Fruit fly (Drosophila melanogaster) whole organism, embryonic: Measurements from ENCODE around the gene CG33543.

Experiments
- ATbp ChIP-seq: fragments of 200-800 bp; sonication (Bioruptor generic); optimal IDR thresholded peaks from 2 replicates; lab custom pipeline; 2017; ENCODE audit warnings: missing biosample characterization, mild to moderate bottlenecking, missing genetic modification characterization, missing genetic modification reagents
- Adf1 ChIP-seq: fragments of 200-800 bp; sonication (Bioruptor generic); IDR thresholded peaks from 2 replicates; pipeline ENCODE4 v1.3.6; 2022; ENCODE audit warnings: missing biosample characterization, missing genetic modification characterization
- Atf3 ChIP-seq: fragments of 200-800 bp; sonication (Bioruptor generic); optimal IDR thresholded peaks from 3 replicates; lab custom pipeline; 2016; ENCODE audit warnings: missing biosample characterization, missing genetic modification characterization
- CG10147 ChIP-seq: fragments of 200-800 bp; sonication (Bioruptor generic); optimal IDR thresholded peaks from 2 replicates; lab custom pipeline; 2019; ENCODE audit warnings: missing biosample characterization, mild to moderate bottlenecking, missing genetic modification characterization, moderate library complexity
- CG15011 ChIP-seq: fragments of 200-800 bp; sonication (Bioruptor generic); optimal IDR thresholded peaks from 3 replicates; lab custom pipeline; 2018; ENCODE audit warnings: missing biosample characterization, mild to moderate bottlenecking, missing genetic modification characterization
- CG17568 ChIP-seq: fragments of 200-800 bp; sonication (Bioruptor generic); optimal IDR thresholded peaks from 2 replicates; lab custom pipeline; 2018; ENCODE audit warnings: missing biosample characterization, mild to moderate bottlenecking, missing genetic modification characterization, moderate library complexity
- CG2889 ChIP-seq: fragments of 200-800 bp; sonication (Bioruptor generic); IDR thresholded peaks from 3 replicates; pipeline ENCODE4 v1.3.6; 2022; ENCODE audit warnings: missing biosample characterization, missing genetic modification characterization
- CG30403 ChIP-seq: fragments of 200-800 bp; sonication (Bioruptor generic); optimal IDR thresholded peaks from 3 replicates; lab custom pipeline; 2016; ENCODE audit warnings: missing biosample characterization, missing genetic modification characterization
- CG3838 ChIP-seq: fragments of 200-800 bp; sonication (Bioruptor generic); optimal IDR thresholded peaks from 3 replicates; lab custom pipeline; 2016; ENCODE audit warnings: missing biosample characterization, missing genetic modification characterization
- CG4424 ChIP-seq: fragments of 200-800 bp; sonication (Bioruptor generic); optimal IDR thresholded peaks from 3 replicates; lab custom pipeline; 2016; ENCODE audit warnings: missing biosample characterization, missing genetic modification characterization
- CG5953 ChIP-seq: fragments of 200-800 bp; sonication (Bioruptor generic); IDR thresholded peaks from 2 replicates; pipeline ENCODE4 v1.3.6; 2022; ENCODE audit warnings: missing biosample characterization, missing genetic modification characterization
- CG7745 ChIP-seq: fragments of 200-800 bp; sonication (Bioruptor generic); optimal IDR thresholded peaks from 2 replicates; lab custom pipeline; 2018; ENCODE audit warnings: missing biosample characterization, mild to moderate bottlenecking, missing genetic modification characterization, moderate library complexity
- CG9932 ChIP-seq: fragments of 200-800 bp; sonication (Bioruptor generic); IDR thresholded peaks from 2 replicates; pipeline ENCODE4 v1.3.6; 2022; ENCODE audit warnings: missing biosample characterization, missing genetic modification characterization
- CHES-1-like ChIP-seq: fragments of 200-800 bp; sonication (Bioruptor generic); optimal IDR thresholded peaks from 2 replicates; lab custom pipeline; 2016; ENCODE audit warnings: missing biosample characterization, missing genetic modification characterization
- D19B ChIP-seq: fragments of 200-800 bp; sonication (Bioruptor generic); optimal IDR thresholded peaks from 2 replicates; lab custom pipeline; 2017; ENCODE audit warnings: missing biosample characterization, mild to moderate bottlenecking, missing genetic modification characterization
- Dip2 ChIP-seq: fragments of 200-800 bp; sonication (Bioruptor generic); IDR thresholded peaks from 2 replicates; pipeline ENCODE4 v1.3.6; 2022; ENCODE audit warnings: missing biosample characterization, missing genetic modification characterization
- Dll ChIP-seq: fragments of 200-800 bp; sonication (Bioruptor generic); IDR thresholded peaks from 4 replicates; pipeline ENCODE4 v1.3.6; 2022; ENCODE audit warnings: missing biosample characterization, missing genetic modification characterization; ENCODE audit not compliant: partially characterized antibody
- Dref ChIP-seq: fragments of 200-800 bp; sonication (Bioruptor generic); IDR thresholded peaks from 2 replicates; pipeline ENCODE4 v1.3.6; 2022; ENCODE audit warnings: missing biosample characterization, missing genetic modification characterization
- Drgx ChIP-seq: fragments of 200-800 bp; sonication (Bioruptor generic); IDR thresholded peaks from 2 replicates; pipeline ENCODE4 v1.3.6; 2022; ENCODE audit warnings: missing biosample characterization, missing genetic modification characterization
- HLH54F ChIP-seq: fragments of 200-800 bp; sonication (Bioruptor generic); optimal IDR thresholded peaks from 3 replicates; lab custom pipeline; 2016; ENCODE audit warnings: missing biosample characterization, missing genetic modification characterization
- HmgZ ChIP-seq: fragments of 200-800 bp; sonication (Bioruptor generic); optimal IDR thresholded peaks from 2 replicates; lab custom pipeline; 2018; ENCODE audit warnings: missing biosample characterization, mild to moderate bottlenecking, missing genetic modification characterization
- Hmr ChIP-seq: fragments of 200-800 bp; sonication (Bioruptor generic); optimal IDR thresholded peaks from 3 replicates; lab custom pipeline; 2017; ENCODE audit warnings: mild to moderate bottlenecking, missing biosample characterization, missing genetic modification reagents, missing genetic modification characterization
- Hr39 ChIP-seq: fragments of >200 bp; optimal IDR thresholded peaks from 2 replicates; lab custom pipeline; 2017
- Hr51 ChIP-seq, 2 experiments: fragments of 200-800 bp; sonication (Bioruptor generic); optimal IDR thresholded peaks; 2 replicates in 1 of 2; 3 replicates in 1 of 2; lab custom pipeline; 2016 to 2018; ENCODE audit warnings: missing biosample characterization in 2 of 2, missing genetic modification characterization in 2 of 2, mild to moderate bottlenecking in 1 of 2, moderate library complexity in 1 of 2
- NC2α ChIP-seq: fragments of 200-800 bp; sonication (Bioruptor generic); optimal IDR thresholded peaks from 2 replicates; lab custom pipeline; 2016; ENCODE audit warnings: missing biosample characterization, missing genetic modification characterization
- Nf-YB ChIP-seq: fragments of 200-800 bp; sonication (Bioruptor generic); optimal IDR thresholded peaks from 3 replicates; lab custom pipeline; 2019; ENCODE audit warnings: missing biosample characterization, mild to moderate bottlenecking, missing genetic modification characterization, moderate library complexity
- Ravus ChIP-seq: fragments of 200-800 bp; sonication (Bioruptor generic); IDR thresholded peaks from 2 replicates; pipeline ENCODE4 v1.3.6; 2022; ENCODE audit warnings: missing biosample characterization, missing genetic modification characterization
- Sox100B ChIP-seq: fragments of 200-800 bp; sonication (Bioruptor generic); optimal IDR thresholded peaks from 3 replicates; lab custom pipeline; 2018; ENCODE audit warnings: missing biosample characterization, mild to moderate bottlenecking, missing genetic modification characterization
- Sry-β ChIP-seq: fragments of 200-800 bp; sonication (Bioruptor generic); optimal IDR thresholded peaks from 2 replicates; lab custom pipeline; 2018; ENCODE audit warnings: missing biosample characterization, mild to moderate bottlenecking, missing genetic modification characterization, moderate library complexity
- Stat92E ChIP-seq, 3 experiments: fragments of >200 bp in 2 of 3; fragments of 200-800 bp in 1 of 3; sonication (Bioruptor generic) in 1 of 3; optimal IDR thresholded peaks; 2 replicates each; lab custom pipeline; 2017 to 2019; ENCODE audit warnings: missing biosample characterization in 3 of 3, missing genetic modification characterization in 3 of 3, mild to moderate bottlenecking in 1 of 3, moderate library complexity in 1 of 3
- Vsx1 ChIP-seq: fragments of 200-800 bp; sonication (Bioruptor generic); optimal IDR thresholded peaks from 2 replicates; lab custom pipeline; 2017; ENCODE audit warnings: missing biosample characterization, mild to moderate bottlenecking, missing genetic modification characterization, missing genetic modification reagents
- chm ChIP-seq: fragments of 200-800 bp; sonication (Bioruptor generic); IDR thresholded peaks from 2 replicates; pipeline ENCODE4 v1.3.6; 2022; ENCODE audit warnings: missing biosample characterization, missing genetic modification characterization
- corto ChIP-seq: fragments of 200-800 bp; sonication (Bioruptor generic); optimal IDR thresholded peaks from 2 replicates; lab custom pipeline; 2016; ENCODE audit warnings: missing biosample characterization, mild to moderate bottlenecking, missing genetic modification characterization, moderate library complexity
- dmrt99B ChIP-seq: fragments of 200-800 bp; sonication (Bioruptor generic); optimal IDR thresholded peaks from 2 replicates; lab custom pipeline; 2018; ENCODE audit warnings: missing biosample characterization, mild to moderate bottlenecking, missing genetic modification characterization, moderate library complexity
- dysf ChIP-seq: fragments of 200-800 bp; sonication (Bioruptor generic); IDR thresholded peaks from 3 replicates; pipeline ENCODE4 v1.3.6; 2022; ENCODE audit warnings: missing biosample characterization, missing genetic modification characterization
- fd102C ChIP-seq: fragments of 200-800 bp; sonication (Bioruptor generic); optimal IDR thresholded peaks from 2 replicates; lab custom pipeline; 2018; ENCODE audit warnings: missing biosample characterization, mild to moderate bottlenecking, missing genetic modification characterization, moderate library complexity
- fu2 ChIP-seq: fragments of 200-800 bp; sonication (Bioruptor generic); optimal IDR thresholded peaks from 2 replicates; lab custom pipeline; 2016; ENCODE audit warnings: missing biosample characterization, missing genetic modification characterization
- her ChIP-seq: fragments of 200-800 bp; sonication (Bioruptor generic); optimal IDR thresholded peaks from 2 replicates; lab custom pipeline; 2016; ENCODE audit warnings: missing biosample characterization, missing genetic modification characterization
- ken ChIP-seq: fragments of 200-800 bp; sonication (Bioruptor generic); IDR thresholded peaks from 3 replicates; pipeline ENCODE4 v1.3.6; 2022; ENCODE audit warnings: missing biosample characterization, missing genetic modification characterization
- org-1 ChIP-seq: fragments of 200-800 bp; sonication (Bioruptor generic); optimal IDR thresholded peaks from 2 replicates; lab custom pipeline; 2017; ENCODE audit warnings: missing biosample characterization, missing genetic modification characterization
- pnt ChIP-seq: fragments of 200-800 bp; sonication (Bioruptor generic); optimal IDR thresholded peaks from 3 replicates; lab custom pipeline; 2016; ENCODE audit warnings: missing biosample characterization, missing genetic modification characterization
- ranshi ChIP-seq: fragments of 200-800 bp; sonication (Bioruptor generic); IDR thresholded peaks from 2 replicates; pipeline ENCODE4 v1.3.6; 2022; ENCODE audit warnings: missing biosample characterization, missing genetic modification characterization
- sug ChIP-seq: fragments of 200-800 bp; optimal IDR thresholded peaks from 2 replicates; lab custom pipeline; 2019; ENCODE audit warnings: missing biosample characterization, mild to moderate bottlenecking, missing genetic modification characterization, moderate library complexity
- toy ChIP-seq: fragments of 200-800 bp; sonication (Bioruptor generic); IDR thresholded peaks from 2 replicates; pipeline ENCODE4 v1.3.6; 2022; ENCODE audit warnings: missing biosample characterization, missing genetic modification characterization
- trh ChIP-seq: fragments of 200-800 bp; sonication (Bioruptor generic); optimal IDR thresholded peaks from 2 replicates; lab custom pipeline; 2016; ENCODE audit warnings: missing biosample characterization, missing genetic modification characterization
- unc-4 ChIP-seq: fragments of 200-800 bp; sonication (Bioruptor generic); IDR thresholded peaks from 2 replicates; pipeline ENCODE4 v1.3.6; 2022; ENCODE audit warnings: missing biosample characterization, missing genetic modification characterization; ENCODE audit not compliant: partially characterized antibody
- vnd ChIP-seq: fragments of 200-800 bp; sonication (Bioruptor generic); IDR thresholded peaks from 3 replicates; pipeline ENCODE4 v1.3.6; 2022; ENCODE audit warnings: missing biosample characterization, missing genetic modification characterization; ENCODE audit not compliant: partially characterized antibody
- wek ChIP-seq: fragments of 200-800 bp; sonication (Bioruptor generic); optimal IDR thresholded peaks from 3 replicates; lab custom pipeline; 2018; ENCODE audit warnings: missing biosample characterization, mild to moderate bottlenecking, missing genetic modification characterization, moderate library complexity
- zf30C ChIP-seq: fragments of 200-800 bp; sonication (Bioruptor generic); optimal IDR thresholded peaks from 3 replicates; lab custom pipeline; 2018; ENCODE audit warnings: missing biosample characterization, mild to moderate bottlenecking, missing genetic modification characterization
- zfh2 ChIP-seq: fragments of 200-800 bp; sonication (Bioruptor generic); optimal IDR thresholded peaks from 2 replicates; lab custom pipeline; 2016; ENCODE audit warnings: missing biosample characterization, missing genetic modification characterization

Gene CG33543

dm6 chr2L:1987434-1988191 is 18.5 kb downstream of the CG33543 start, which contains the start of gene Got2 (continued):
- TF ChIP-seq trh (no peak), pnt (GFP tag; lab: Kevin White, UChicago) (no peak), Atf3 (GFP tag; lab: Kevin White, UChicago) (no peak), Hr51 (GFP tag; optimal IDR thresholded peaks at IDR 0.05; lab: Kevin White, UChicago) (peak in 1 of 2 experiments; percentile 23), Dll (GFP tag; lab: Robert Waterston, UW) (peak; percentile 82), zfh2 (GFP tag; lab: Kevin White, UChicago) (peak; percentile 28), Adf1 (GFP tag; lab: Robert Waterston, UW) (peak; percentile 25; the same call in 1 of the 2 replicates), toy (no peak), zf30C (no peak), CG4424 (GFP tag; lab: Kevin White, UChicago) (peak; percentile 7), Hr39 (lab: Kevin White, UChicago) (no peak), Sox100B (peak; percentile 47), HmgZ (tag; lab: Kevin White, UChicago) (no peak), ATbp (GFP tag; lab: Kevin White, UChicago) (peak; percentile 32), fd102C (no peak), CHES-1-like (GFP tag; lab: Kevin White, UChicago) (no peak), unc-4 (GFP tag; lab: Robert Waterston, UW) (peak; percentile 84), NC2α (no peak), org-1 (no peak), Drgx (GFP tag; lab: Robert Waterston, UW) (peak; percentile 36; the same call in 1 of the 2 replicates), Stat92E (GFP tag; optimal IDR thresholded peaks at IDR 0.05; lab: Kevin White, UChicago) (no peak), dmrt99B (tag; lab: Kevin White, UChicago) (peak; percentile 19), Nf-YB (GFP tag; lab: Kevin White, UChicago) (no peak), CG17568 (GFP tag; lab: Kevin White, UChicago) (no peak), Ravus (GFP tag; lab: Robert Waterston, UW) (no peak), ken (GFP tag; lab: Robert Waterston, UW) (no peak), corto (GFP tag; lab: Kevin White, UChicago) (no peak), D19B (GFP tag; lab: Kevin White, UChicago) (no peak), CG7745 (tag; lab: Kevin White, UChicago) (no peak), sug (no peak), Dref (GFP tag; lab: Robert Waterston, UW) (peak; percentile 54), Dip2 (no peak), CG9932 (peak; percentile 62), CG5953 (GFP tag; lab: Robert Waterston, UW) (no peak), her (GFP tag; lab: Kevin White, UChicago) (no peak), Sry-β (GFP tag; lab: Kevin White, UChicago) (peak; percentile 91), Hmr (GFP tag; lab: Kevin White, UChicago) (peak; percentile 70), vnd (peak; percentile 78), dysf (GFP tag; lab: Robert Waterston, UW) (peak; percentile 22; the same call in 1 of the 3 replicates), CG15011 (GFP tag; lab: Kevin White, UChicago) (no peak), CG2889 (no peak), ranshi (no peak), chm (GFP tag; lab: Robert Waterston, UW) (no peak), Vsx1 (GFP tag; lab: Kevin White, UChicago) (no peak), HLH54F (GFP tag; lab: Kevin White, UChicago) (no peak), CG10147 (GFP tag; lab: Kevin White, UChicago) (no peak), CG30403 (peak; percentile 35), wek (GFP tag; lab: Kevin White, UChicago) (no peak), CG3838 (GFP tag; lab: Kevin White, UChicago) (no peak), fu2 (GFP tag; lab: Kevin White, UChicago) (peak; percentile 23)
